Worm (Caenorhabditis elegans): ENCODE data around the gene R12A1.3.

The R12A1.3 gene

ce11 chrV:1432500-1433418, 7.2 kb upstream of the R12A1.3 start:
- TF ChIP-seq pqm-1 (tag; optimal IDR thresholded peaks at IDR 0.05): peak; percentile 30
- no peak for TF ChIP-seq fkh-2 (tag; optimal IDR thresholded peaks at IDR 0.05)
- TF ChIP-seq R02D3.7 (tag; optimal IDR thresholded peaks at IDR 0.05): no peak
- peak; percentile 69 for TF ChIP-seq elt-2 (tag; optimal IDR thresholded peaks at IDR 0.05)
- no peak for TF ChIP-seq unc-62 (GFP tag; optimal IDR thresholded peaks at IDR 0.05)

DNA sequence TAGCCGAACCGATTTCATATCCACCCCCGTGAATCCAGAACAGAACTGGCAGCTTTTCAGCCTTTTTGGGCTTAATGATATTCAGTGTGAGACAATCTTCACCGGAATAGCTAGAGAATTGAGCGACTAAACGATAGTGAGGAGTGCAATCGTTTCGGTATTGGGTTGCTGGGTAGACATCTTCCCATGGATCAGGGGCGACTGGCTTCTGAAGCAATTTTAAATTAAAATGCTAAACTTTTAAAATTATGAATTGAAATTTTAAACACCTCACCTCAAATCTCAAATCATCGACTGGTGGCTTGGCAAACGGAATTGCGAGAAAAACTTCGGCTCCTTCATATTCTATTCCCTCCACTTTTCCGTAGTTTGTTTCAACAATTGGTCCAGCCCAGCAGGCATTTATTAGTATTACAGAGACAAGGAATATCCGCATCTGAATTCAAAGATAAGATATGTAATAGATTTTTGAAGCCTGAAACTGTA, 6.2 kb upstream of the R12A1.3 start, which contains the start of gene ges-1:
ges-1 (minus strand) TSS at position 436 of the 486 bp plus-strand sequence.
- TF ChIP-seq nfya-1 (tag; optimal IDR thresholded peaks at IDR 0.05; ENCODE audit: insufficient read depth) (no peak), unc-62 (GFP tag; optimal IDR thresholded peaks at IDR 0.05) (no peak), R02D3.7 (tag; optimal IDR thresholded peaks at IDR 0.05) (no peak), nhr-28 (tag; optimal IDR thresholded peaks at IDR 0.05) (no peak), hmg-11 (tag; optimal IDR thresholded peaks at IDR 0.05) (no peak), tbx-2 (tag; optimal IDR thresholded peaks at IDR 0.05) (no peak), ceh-9 (tag; optimal IDR thresholded peaks at IDR 0.05) (no peak), nhr-11 (tag; optimal IDR thresholded peaks at IDR 0.05) (no peak), mml-1 (tag; optimal IDR thresholded peaks at IDR 0.05) (no peak), mdl-1 (tag; optimal IDR thresholded peaks at IDR 0.05) (no peak), aly-2 (tag; optimal IDR thresholded peaks at IDR 0.05) (no peak), nhr-12 (tag; optimal IDR thresholded peaks at IDR 0.05) (no peak), ceh-16 (tag; optimal IDR thresholded peaks at IDR 0.05) (no peak), elt-3 (tag; optimal IDR thresholded peaks at IDR 0.05) (no peak), pqm-1 (tag; optimal IDR thresholded peaks at IDR 0.05) (no peak), nhr-237 (tag; optimal IDR thresholded peaks at IDR 0.05) (no peak), nhr-25 (tag; optimal IDR thresholded peaks at IDR 0.05) (no peak), jun-1 (tag; optimal IDR thresholded peaks at IDR 0.05) (no peak)

ce11 chrV:1423338-1423737, 2.3 kb downstream of the R12A1.3 start:
- TF ChIP-seq nhr-67 (tag; optimal IDR thresholded peaks at IDR 0.05): no peak
- no peak for TF ChIP-seq snpc-4 (tag; optimal IDR thresholded peaks at IDR 0.05)
- no peak for TF ChIP-seq hmg-11 (tag; optimal IDR thresholded peaks at IDR 0.05)
- no peak for TF ChIP-seq nhr-12 (tag; optimal IDR thresholded peaks at IDR 0.05)

- TF ChIP-seq nhr-23 (tag; optimal IDR thresholded peaks at IDR 0.05) (no peak), ceh-28 (tag; optimal IDR thresholded peaks at IDR 0.05) (no peak), mml-1 (tag; optimal IDR thresholded peaks at IDR 0.05) (no peak), nhr-43 (tag; optimal IDR thresholded peaks at IDR 0.05; ENCODE audit: poor library complexity, severe bottlenecking) (no peak), nhr-28 (tag; optimal IDR thresholded peaks at IDR 0.05) (no peak), jun-1 (tag; optimal IDR thresholded peaks at IDR 0.05) (no peak), elt-1 (tag; optimal IDR thresholded peaks at IDR 0.05) (no peak), ceh-82 (tag; optimal IDR thresholded peaks at IDR 0.05) (no peak), nhr-11 (tag; optimal IDR thresholded peaks at IDR 0.05) (no peak), zag-1 (tag; optimal IDR thresholded peaks at IDR 0.05) (no peak), egl-5 (tag; optimal IDR thresholded peaks at IDR 0.05) (no peak), elt-2 (tag; optimal IDR thresholded peaks at IDR 0.05) (no peak), elt-3 (tag; optimal IDR thresholded peaks at IDR 0.05) (no peak), lin-39 (tag; optimal IDR thresholded peaks at IDR 0.05) (no peak), nhr-237 (tag; optimal IDR thresholded peaks at IDR 0.05) (no peak), egl-27 (tag; optimal IDR thresholded peaks at IDR 0.05) (no peak)
Observed at ce11 chrV:1422269-1422668, 3.3 kb downstream of the R12A1.3 start.

DNA sequence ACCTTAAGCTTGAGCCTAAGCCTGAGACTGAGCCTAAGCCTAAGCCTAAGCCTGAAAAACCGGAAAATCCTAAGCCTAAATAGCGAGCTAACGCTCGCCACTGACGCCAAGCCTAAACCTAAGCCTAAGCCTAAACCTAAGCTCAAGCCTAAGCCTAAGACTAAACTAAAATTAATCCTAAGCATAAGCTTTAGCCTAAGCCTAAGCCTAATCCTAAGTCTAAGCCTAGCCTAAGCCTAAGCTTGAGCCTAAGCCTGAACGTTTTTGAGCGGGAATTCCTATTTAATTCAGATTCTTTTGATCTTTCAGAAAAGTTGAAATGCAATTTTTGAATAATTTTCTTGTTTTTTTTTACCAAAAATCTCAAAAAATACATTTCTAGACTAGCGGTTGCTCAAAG, 9.4 kb downstream of the R12A1.3 start:
- TF ChIP-seq nfya-1 (tag; optimal IDR thresholded peaks at IDR 0.05; ENCODE audit: insufficient read depth): no peak
- no peak for TF ChIP-seq nhr-237 (tag; optimal IDR thresholded peaks at IDR 0.05)
- no peak for TF ChIP-seq elt-1 (tag; optimal IDR thresholded peaks at IDR 0.05)
- TF ChIP-seq fos-1 (tag; optimal IDR thresholded peaks at IDR 0.05): no peak
- TF ChIP-seq nhr-25 (tag; optimal IDR thresholded peaks at IDR 0.05): no peak
- TF ChIP-seq ztf-11 (tag; optimal IDR thresholded peaks at IDR 0.05): no peak
- no peak for TF ChIP-seq ceh-16 (tag; optimal IDR thresholded peaks at IDR 0.05)
- no peak for TF ChIP-seq eor-1 (tag; optimal IDR thresholded peaks at IDR 0.05)
- no peak for TF ChIP-seq sea-2 (GFP tag; optimal IDR thresholded peaks at IDR 0.05)

Measured in whole organism, L3 larva.